Fruit fly (Drosophila melanogaster): ENCODE results near the gene CG44422.
A peak's percentile ranks its signal among the peaks of the same experiment; 100 is the strongest.

CG44422 gene

DNA sequence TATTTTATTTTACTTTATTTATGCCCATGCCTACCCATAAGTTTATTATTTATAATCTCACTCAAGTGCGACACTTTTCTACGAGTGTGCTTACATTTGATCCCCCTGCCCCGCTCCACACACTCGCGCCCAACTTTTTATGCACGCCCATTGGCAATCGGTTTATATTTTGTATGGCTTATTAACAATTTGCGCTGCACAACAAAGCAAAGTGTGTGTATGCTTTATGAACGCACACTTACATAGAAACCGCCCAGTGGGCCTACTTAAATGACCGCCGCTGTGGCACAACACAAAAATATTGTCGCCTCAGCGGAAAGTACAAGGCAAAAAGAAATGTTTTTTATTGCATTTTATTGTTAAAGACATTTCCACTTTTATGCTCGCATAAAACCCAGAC lies 19.0 kb downstream of the CG44422 start (continued):
- no peak for TF ChIP-seq repo (GFP tag; optimal IDR thresholded peaks at IDR 0.05)
- no peak for TF ChIP-seq CG8290 (GFP tag; optimal IDR thresholded peaks at IDR 0.05)
- peak in 1 of 2 experiments; percentile 38 for TF ChIP-seq CG8290 (tag; optimal IDR thresholded peaks at IDR 0.05)

DNA sequence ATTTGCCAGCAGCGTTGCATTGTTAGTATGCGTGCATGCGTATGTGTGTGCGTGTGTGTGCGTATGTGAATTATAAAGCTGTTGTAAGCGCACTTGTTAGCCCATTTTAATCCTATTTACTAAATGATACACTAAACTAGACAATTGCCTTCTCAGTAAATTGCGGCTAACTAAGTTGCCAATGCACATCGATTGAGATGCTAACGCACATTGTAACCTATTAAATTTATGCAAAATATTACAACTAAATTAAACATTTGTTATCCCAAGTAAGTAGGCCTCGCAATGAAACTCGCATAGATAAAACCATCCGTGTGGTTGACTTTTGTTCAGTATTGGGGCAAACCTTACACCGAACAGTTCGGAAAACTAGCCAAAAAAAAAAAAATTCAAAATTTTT lies 54.6 kb downstream of the CG44422 start, which contains the start of gene CG15198:
CG15198 (plus strand) TSS at position 301 of the 400 bp plus-strand sequence.
- TF ChIP-seq tgo (GFP tag; IDR thresholded peaks at IDR 0.05) (no peak), jigr1 (GFP tag; IDR thresholded peaks at IDR 0.05) (no peak), Mrtf (GFP tag; IDR thresholded peaks at IDR 0.05) (no peak), Dip3 (GFP tag; optimal IDR thresholded peaks at IDR 0.05) (no peak), CG15601 (tag; optimal IDR thresholded peaks at IDR 0.05) (no peak), rib (GFP tag; IDR thresholded peaks at IDR 0.05) (no peak), hkb (optimal IDR thresholded peaks at IDR 0.05) (no peak), hkb (GFP tag; IDR thresholded peaks at IDR 0.05) (no peak)

DNA sequence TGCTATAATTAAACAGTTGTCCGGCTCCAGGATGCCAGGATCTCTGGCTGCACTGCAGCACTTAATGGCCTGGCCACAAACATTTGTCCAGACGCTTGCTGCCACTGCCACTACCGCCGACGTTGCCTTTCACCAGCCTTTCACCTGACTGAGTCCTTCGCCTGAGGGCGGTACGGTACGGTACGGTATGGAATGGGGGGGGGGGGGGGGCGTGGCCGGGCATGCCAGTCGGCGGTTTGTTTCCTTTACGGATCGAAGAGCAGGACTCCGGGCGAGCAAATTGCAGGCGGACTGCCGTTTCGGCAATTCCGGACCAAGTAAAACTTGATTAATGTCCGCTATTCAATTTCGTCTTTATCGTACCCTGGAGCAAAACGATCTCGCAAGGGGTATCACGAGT lies 99.5 kb downstream of the CG44422 start:
- TF ChIP-seq Hr39 (optimal IDR thresholded peaks at IDR 0.05) (peak; percentile 64), CG2712 (tag; optimal IDR thresholded peaks at IDR 0.05) (no peak), CG30431 (GFP tag; optimal IDR thresholded peaks at IDR 0.05) (no peak)

DNA sequence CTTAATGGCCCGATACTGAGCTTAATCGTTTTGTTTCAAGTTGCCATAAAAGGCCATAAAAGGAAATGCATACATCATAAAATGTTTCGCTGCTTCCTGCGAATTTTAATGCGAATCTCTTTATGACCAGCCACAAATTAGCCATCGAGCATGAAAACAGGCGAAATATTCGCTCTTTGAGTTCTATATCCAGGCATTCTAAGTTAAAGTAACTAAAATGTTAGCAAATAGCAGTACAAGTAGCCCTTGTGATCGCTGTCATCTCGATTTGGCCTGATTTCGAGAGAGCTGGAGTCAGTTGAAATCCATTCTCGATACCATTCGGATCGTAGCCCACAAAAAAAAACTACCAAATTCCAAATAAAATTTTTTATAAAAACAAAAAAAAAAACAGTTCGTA lies 100.6 kb downstream of the CG44422 start, which contains the start of gene CG11106:
CG11106 (plus strand) TSS at position 301 of the 400 bp plus-strand sequence.
- TF ChIP-seq nau (GFP tag; optimal IDR thresholded peaks at IDR 0.05) (no peak), CG3065 (GFP tag; optimal IDR thresholded peaks at IDR 0.05) (no peak), CG7786 (GFP tag; optimal IDR thresholded peaks at IDR 0.05) (no peak), inv (GFP tag; IDR thresholded peaks at IDR 0.05; ENCODE audit: partially characterized antibody) (no peak), Fer2 (tag; optimal IDR thresholded peaks at IDR 0.05) (no peak), crc (GFP tag; optimal IDR thresholded peaks at IDR 0.05) (no peak), D19A (tag; optimal IDR thresholded peaks at IDR 0.05) (no peak), insv (GFP tag; optimal IDR thresholded peaks at IDR 0.05) (no peak), ac (GFP tag; optimal IDR thresholded peaks at IDR 0.05) (no peak), pho (GFP tag; optimal IDR thresholded peaks at IDR 0.05) (no peak), rib (GFP tag; IDR thresholded peaks at IDR 0.05) (no peak), CG30431 (GFP tag; optimal IDR thresholded peaks at IDR 0.05) (no peak), Six4 (GFP tag; optimal IDR thresholded peaks at IDR 0.05) (no peak), CG9727 (GFP tag; optimal IDR thresholded peaks at IDR 0.05) (no peak), CkIIα-i1 (GFP tag; IDR thresholded peaks at IDR 0.05) (no peak), B-H2 (GFP tag; optimal IDR thresholded peaks at IDR 0.05) (no peak), Fer1 (GFP tag; optimal IDR thresholded peaks at IDR 0.05) (no peak), CG15269 (tag; optimal IDR thresholded peaks at IDR 0.05) (no peak)

DNA sequence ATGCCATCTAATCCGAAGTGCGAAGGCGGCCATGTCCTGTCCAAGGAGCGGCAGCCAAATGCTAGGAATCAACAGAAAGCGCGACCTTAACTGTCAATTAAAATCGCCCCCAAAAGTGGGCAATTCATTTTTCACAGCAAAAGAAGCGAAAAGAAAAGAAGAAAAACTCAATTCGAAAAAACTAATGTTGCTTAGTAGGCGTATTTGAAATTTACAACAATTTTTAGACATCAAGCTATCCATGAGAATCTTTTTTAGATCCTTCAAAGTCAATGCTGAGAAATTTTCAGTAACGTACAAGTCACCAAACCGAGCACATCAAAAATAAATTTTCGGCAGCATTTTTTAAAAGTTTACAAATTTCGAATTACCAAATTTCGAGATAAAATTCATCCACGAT lies 120.0 kb downstream of the CG44422 start, which contains the start of gene CG15200:
CG15200 (plus strand) TSS at position 301 of the 400 bp plus-strand sequence.
- no peak for TF ChIP-seq Blimp-1 (GFP tag; optimal IDR thresholded peaks at IDR 0.05)

DNA sequence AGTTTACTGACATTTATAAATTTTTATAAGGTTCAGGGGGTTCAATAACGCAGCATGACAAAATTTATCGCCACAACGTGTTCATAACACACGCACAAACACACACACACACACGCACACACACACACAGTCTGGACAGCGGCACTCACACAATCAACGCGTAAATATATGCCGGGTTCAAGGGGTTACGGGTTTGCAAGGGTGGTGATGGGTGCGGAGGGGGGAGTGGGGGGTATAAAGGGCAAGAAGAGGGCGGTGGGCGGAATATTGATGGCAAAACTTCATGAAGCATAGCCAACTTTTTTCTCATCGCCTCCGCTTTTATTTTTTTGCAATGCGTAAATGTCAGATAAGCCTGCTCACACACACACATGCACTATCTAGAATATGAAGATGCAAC lies 126.5 kb downstream of the CG44422 start:
- TF ChIP-seq crol (GFP tag; IDR thresholded peaks at IDR 0.05) (peak; percentile 56), CG11723 (GFP tag; optimal IDR thresholded peaks at IDR 0.05) (no peak)
